Worm (Caenorhabditis elegans) whole organism, L4/young adult: Measurements from ENCODE around the gene F35F10.5.
A peak's percentile ranks its signal among the peaks of the same experiment; 100 is the strongest.

ENCODE experiments used
- W03F9.2 ChIP-seq: fragments of 150-350 bp; optimal IDR thresholded peaks from 2 replicates; lab custom pipeline; 2014; ENCODE audit warnings: missing biosample characterization, missing genetic modification characterization
- dao-5 ChIP-seq: sonication (generic microtip); optimal IDR thresholded peaks from 2 replicates; lab custom pipeline; 2016; ENCODE audit warnings: missing genotype, missing genetic modification characterization, moderate library complexity, missing compliant biosample characterization
- him-1 ChIP-seq: sonication (generic microtip); optimal IDR thresholded peaks from 2 replicates; lab custom pipeline; 2016; ENCODE audit warnings: missing genotype, missing genetic modification reagents, missing genetic modification characterization, missing compliant biosample characterization

F35F10.5 gene

ce11 chrV:3297764-3298163 is 13.0 kb downstream of the F35F10.5 start, which contains the start of gene srx-122:
srx-122 (minus strand) TSS chrV:3297864.
- TF ChIP-seq dao-5 (tag; lab: Kevin White, UChicago), result no peak
- TF ChIP-seq W03F9.2 (tag; lab: Kevin White, UChicago), result no peak
- TF ChIP-seq him-1, result no peak

ce11 chrV:3299437-3299836 is 14.7 kb downstream of the F35F10.5 start:
- TF ChIP-seq W03F9.2 (tag; lab: Kevin White, UChicago) (no peak), dao-5 (tag; lab: Kevin White, UChicago) (no peak), him-1 (no peak)

- TF ChIP-seq dao-5 (tag; lab: Kevin White, UChicago) (no peak), W03F9.2 (tag; lab: Kevin White, UChicago) (no peak), him-1 (no peak)
Observed at ce11 chrV:3301898-3302297, 17.2 kb downstream of the F35F10.5 start, which contains the start of gene srbc-1. srbc-1 (minus strand) TSS chrV:3301998.

DNA sequence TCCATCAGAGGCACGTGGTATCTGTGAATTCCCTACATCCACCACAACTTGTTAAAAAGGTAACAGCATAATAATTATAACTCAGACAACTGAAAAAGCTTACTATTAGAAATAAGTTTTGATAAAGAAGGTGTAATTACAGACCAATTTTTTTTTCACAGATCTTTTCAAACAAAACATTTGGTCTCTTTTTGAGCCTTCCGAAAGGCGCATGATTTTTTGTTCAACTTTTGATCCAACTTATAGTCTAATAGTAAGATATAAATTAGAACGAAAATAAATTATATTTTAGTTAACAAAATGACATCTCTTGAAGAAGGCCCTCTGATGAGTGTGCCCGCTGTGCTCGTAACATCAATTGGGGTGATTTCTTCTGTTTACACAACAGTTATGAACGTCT is 23.4 kb downstream of the F35F10.5 start, which contains the start of gene srbc-3:
TSS of gene srbc-3 (plus strand) at position 301 of the 400 bp plus-strand sequence.
- TF ChIP-seq dao-5 (tag; lab: Kevin White, UChicago), result no peak
- TF ChIP-seq W03F9.2 (tag; lab: Kevin White, UChicago), result no peak
- TF ChIP-seq him-1, result no peak

DNA sequence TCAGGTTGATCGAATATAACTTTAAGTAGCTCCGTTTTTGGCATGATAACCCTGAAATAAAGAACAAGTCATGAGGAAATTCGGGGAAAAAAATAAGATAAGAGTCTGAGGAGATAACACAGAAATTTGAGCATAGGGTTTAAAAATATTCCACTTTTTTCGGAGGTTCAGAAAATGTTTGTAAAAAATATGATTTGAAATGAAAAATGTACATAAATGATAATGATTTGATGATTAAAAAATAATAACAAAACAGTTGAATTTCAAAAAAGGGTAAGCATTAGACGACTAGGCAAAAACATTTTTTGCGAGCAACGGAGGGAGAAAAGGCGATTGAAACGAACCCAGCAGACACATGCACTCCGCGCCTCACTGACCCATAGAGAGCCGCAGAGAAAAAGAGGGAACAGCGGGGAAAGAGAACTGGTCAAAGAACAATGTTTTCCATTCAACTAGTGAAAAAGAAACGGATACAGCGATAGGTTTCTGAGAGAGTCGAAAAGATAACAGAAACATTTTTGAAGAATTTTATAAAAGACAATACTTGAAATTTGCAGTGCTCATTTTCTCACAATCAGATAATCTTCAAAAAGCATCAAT is 27.4 kb downstream of the F35F10.5 start, which contains the start of gene arrd-18:
TSS of gene arrd-18 (minus strand) at position 51 of the 600 bp plus-strand sequence.
- TF ChIP-seq W03F9.2 (tag; lab: Kevin White, UChicago) (no peak), dao-5 (tag; lab: Kevin White, UChicago) (no peak), him-1 (no peak)

DNA sequence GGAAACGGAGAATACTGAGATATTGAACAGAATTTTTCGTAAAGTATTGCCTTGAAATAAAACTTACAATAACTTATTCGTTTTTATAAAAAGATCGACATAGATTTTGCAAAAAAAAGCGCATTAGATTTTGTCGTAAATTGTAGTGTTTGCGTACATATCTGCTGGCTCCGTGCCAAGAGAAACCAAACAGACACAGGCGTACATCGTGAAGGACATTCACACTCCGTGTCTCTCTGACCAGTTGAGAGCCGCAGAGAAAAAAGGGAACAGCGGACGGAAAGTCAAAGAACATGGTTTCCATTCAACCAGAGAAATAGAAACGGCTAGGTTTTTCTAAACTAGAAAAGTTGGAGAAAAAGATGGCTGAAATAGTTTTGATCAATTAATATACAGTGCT is 30.6 kb downstream of the F35F10.5 start, which contains the start of gene arrd-19:
TSS of gene arrd-19 (minus strand) at position 209 of the 400 bp plus-strand sequence.
- TF ChIP-seq him-1 (peak; percentile 18), dao-5 (tag; lab: Kevin White, UChicago) (no peak), W03F9.2 (tag; lab: Kevin White, UChicago) (peak; percentile 16)

DNA sequence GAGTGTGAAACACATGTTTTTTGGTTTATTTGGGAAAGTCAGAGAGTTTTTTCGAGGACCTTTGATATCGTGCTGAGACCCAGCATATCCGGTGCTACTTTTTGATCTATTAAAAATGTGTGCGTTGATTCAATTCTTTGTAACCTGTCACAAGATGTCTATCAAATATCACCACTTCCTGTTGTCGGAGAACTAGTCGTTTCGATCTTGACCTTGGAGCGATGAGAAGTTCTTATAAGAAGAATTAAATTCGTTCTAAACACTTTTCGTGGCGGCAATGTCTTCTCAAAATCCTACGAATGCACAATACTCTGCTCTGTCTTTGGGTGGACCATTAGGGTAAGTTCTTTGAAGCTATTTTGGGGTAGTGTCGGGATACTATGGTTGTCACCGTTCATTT is 31.4 kb downstream of the F35F10.5 start, which contains the start of gene F35F10.1:
TSS of gene F35F10.1 (plus strand) at position 200 of the 400 bp plus-strand sequence.
- TF ChIP-seq W03F9.2 (tag; lab: Kevin White, UChicago), result no peak
- no peak for TF ChIP-seq him-1
- TF ChIP-seq dao-5 (tag; lab: Kevin White, UChicago), result no peak

ce11 chrV:3318975-3319374 is 34.2 kb downstream of the F35F10.5 start, which contains the start of gene F35F10.13:
F35F10.13 (minus strand) TSS chrV:3319075.
- TF ChIP-seq W03F9.2 (tag; lab: Kevin White, UChicago) (no peak), him-1 (no peak), dao-5 (tag; lab: Kevin White, UChicago) (no peak)

ce11 chrV:3320005-3320404 is 35.3 kb downstream of the F35F10.5 start, which contains the start of gene F35F10.14:
F35F10.14 (minus strand) TSS chrV:3320105.
- TF ChIP-seq dao-5 (tag; lab: Kevin White, UChicago) (no peak), him-1 (no peak), W03F9.2 (tag; lab: Kevin White, UChicago) (no peak)

DNA sequence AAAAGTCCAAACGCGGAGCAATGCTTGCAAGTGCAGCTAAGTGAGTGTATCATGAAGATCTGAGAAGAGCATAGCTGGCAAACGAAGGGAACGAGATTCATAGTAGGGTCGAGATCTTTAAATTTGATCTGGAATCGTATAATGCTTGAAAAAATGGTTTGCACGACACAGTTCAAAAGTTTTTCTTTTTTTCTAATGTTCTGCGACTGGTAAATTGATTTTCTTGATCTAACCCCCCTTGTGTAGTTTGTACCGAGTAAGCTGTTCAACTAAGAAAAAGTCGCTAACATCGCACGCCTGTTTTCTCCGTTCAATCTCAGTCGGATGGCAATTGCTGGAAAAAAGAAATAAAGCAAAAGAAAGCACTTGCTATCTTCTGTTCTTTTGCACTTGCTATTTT is 35.7 kb downstream of the F35F10.5 start, which contains the start of gene C17B7.14:
TSS of gene C17B7.14 (minus strand) at position 101 of the 400 bp plus-strand sequence.
- TF ChIP-seq him-1 (no peak), W03F9.2 (tag; lab: Kevin White, UChicago) (no peak)

ce11 chrV:3324178-3324577 is 39.4 kb downstream of the F35F10.5 start, which contains the start of gene C17B7.8:
C17B7.8 (minus strand) TSS chrV:3324278.
- no peak for TF ChIP-seq W03F9.2 (tag; lab: Kevin White, UChicago)
- no peak for TF ChIP-seq dao-5 (tag; lab: Kevin White, UChicago)
- TF ChIP-seq him-1, result no peak

DNA sequence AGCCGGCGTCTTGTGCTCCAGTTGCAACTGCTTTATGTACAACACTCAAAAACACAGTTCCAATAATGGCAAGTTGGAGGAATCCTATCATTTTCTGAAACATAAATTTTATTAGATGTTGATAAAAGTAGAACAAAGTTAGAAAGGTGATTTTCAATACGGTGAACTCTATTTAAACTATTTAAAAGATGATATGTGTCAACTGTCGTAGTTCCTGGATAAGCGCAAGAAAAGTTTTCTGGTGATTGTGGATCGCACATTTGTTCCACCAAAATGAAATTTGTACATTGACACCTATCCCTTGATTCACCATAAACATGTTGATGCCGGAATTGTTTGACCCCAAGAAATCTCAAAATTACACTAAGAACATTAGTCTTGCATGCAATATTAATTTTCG is 47.3 kb downstream of the F35F10.5 start, which contains the start of gene C17B7.9:
TSS of gene C17B7.9 (minus strand) at position 101 of the 400 bp plus-strand sequence.
- TF ChIP-seq him-1, result no peak
- TF ChIP-seq dao-5 (tag; lab: Kevin White, UChicago), result no peak

DNA sequence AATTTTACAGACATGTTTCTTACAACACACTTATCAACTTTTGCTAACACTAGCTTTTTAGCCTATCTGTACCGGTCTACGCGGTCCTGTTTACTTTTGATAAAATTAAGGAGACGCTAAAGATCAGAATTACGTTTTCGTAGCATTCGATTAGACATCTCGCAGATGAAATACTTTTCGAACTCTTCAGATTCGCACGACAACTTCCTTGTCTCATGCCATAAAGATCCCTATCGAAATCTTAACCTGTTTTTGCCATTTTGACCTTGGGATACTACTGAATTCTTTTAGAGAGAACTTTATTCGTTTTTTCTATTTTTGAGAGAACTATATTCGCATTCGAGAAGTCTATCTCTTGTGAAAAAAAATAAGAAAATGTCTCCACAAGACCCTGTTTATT is 48.6 kb downstream of the F35F10.5 start, which contains the start of gene C17B7.5:
TSS of gene C17B7.5 (plus strand) at position 301 of the 400 bp plus-strand sequence.
- TF ChIP-seq W03F9.2 (tag; lab: Kevin White, UChicago) (no peak), him-1 (no peak), dao-5 (tag; lab: Kevin White, UChicago) (no peak)
